Worm (Caenorhabditis elegans) whole organism, L3 larva: ENCODE data around the gene F17C11.22.

Experiments
- R02D3.7 ChIP-seq: fragments of 150-350 bp; optimal IDR thresholded peaks from 2 replicates; lab custom pipeline; 2014; ENCODE audit warnings: missing biosample characterization, missing genetic modification characterization
- ceh-28 ChIP-seq: fragments of 150-350 bp; optimal IDR thresholded peaks from 2 replicates; lab custom pipeline; 2014; ENCODE audit warnings: missing biosample characterization, missing genetic modification reagents, missing genetic modification characterization
- elt-3 ChIP-seq, 3 experiments: fragments of 150-350 bp in 1 of 3; sonication (generic microtip) in 2 of 3; optimal IDR thresholded peaks; 2 replicates in 2 of 3; 4 replicates in 1 of 3; lab custom pipeline; 2014 to 2017; ENCODE audit warnings: missing biosample characterization in 3 of 3, missing genetic modification characterization in 3 of 3
- fkh-10 ChIP-seq: sonication (generic microtip); optimal IDR thresholded peaks from 2 replicates; lab custom pipeline; 2017; ENCODE audit warnings: missing biosample characterization, missing genetic modification reagents, missing genetic modification characterization
- nfya-1 ChIP-seq: sonication (generic microtip); optimal IDR thresholded peaks from 2 replicates; lab custom pipeline; 2017; ENCODE audit warnings: missing genetic modification characterization, mild to moderate bottlenecking, missing compliant biosample characterization, antibody characterized with exemption, moderate library complexity; ENCODE audit not compliant: insufficient read depth
- nhr-77 ChIP-seq: fragments of 150-350 bp; optimal IDR thresholded peaks from 2 replicates; lab custom pipeline; 2014; ENCODE audit warnings: missing biosample characterization, missing genetic modification characterization
- skn-1 ChIP-seq: fragments of 150-350 bp; optimal IDR thresholded peaks from 2 replicates; lab custom pipeline; 2014; ENCODE audit warnings: missing biosample characterization, missing genetic modification characterization
- snpc-4 ChIP-seq: fragments of 150-350 bp; optimal IDR thresholded peaks from 2 replicates; lab custom pipeline; 2014; ENCODE audit warnings: missing biosample characterization, missing genetic modification characterization
- ztf-4 ChIP-seq: fragments of 150-350 bp; optimal IDR thresholded peaks from 2 replicates; lab custom pipeline; 2014; ENCODE audit warnings: missing biosample characterization, missing genetic modification characterization

ce11 chrV:10924731-10925130 lies 45.2 kb downstream of the F17C11.22 start, which contains the start of gene F58B4.6:
- TF ChIP-seq ztf-4 (no peak), nhr-77 (tag; lab: Kevin White, UChicago) (no peak), elt-3 (tag; optimal IDR thresholded peaks at IDR 0.05; lab: Kevin White, UChicago) (no peak), ceh-28 (no peak), fkh-10 (no peak), snpc-4 (tag; lab: Kevin White, UChicago) (no peak), R02D3.7 (tag; lab: Kevin White, UChicago) (no peak), skn-1 (tag; lab: Kevin White, UChicago) (no peak), nfya-1 (no peak)
